Worm (Caenorhabditis elegans): ENCODE data around the gene abt-1.
A peak's percentile ranks its signal among the peaks of the same experiment; 100 is the strongest.

abt-1 gene

DNA sequence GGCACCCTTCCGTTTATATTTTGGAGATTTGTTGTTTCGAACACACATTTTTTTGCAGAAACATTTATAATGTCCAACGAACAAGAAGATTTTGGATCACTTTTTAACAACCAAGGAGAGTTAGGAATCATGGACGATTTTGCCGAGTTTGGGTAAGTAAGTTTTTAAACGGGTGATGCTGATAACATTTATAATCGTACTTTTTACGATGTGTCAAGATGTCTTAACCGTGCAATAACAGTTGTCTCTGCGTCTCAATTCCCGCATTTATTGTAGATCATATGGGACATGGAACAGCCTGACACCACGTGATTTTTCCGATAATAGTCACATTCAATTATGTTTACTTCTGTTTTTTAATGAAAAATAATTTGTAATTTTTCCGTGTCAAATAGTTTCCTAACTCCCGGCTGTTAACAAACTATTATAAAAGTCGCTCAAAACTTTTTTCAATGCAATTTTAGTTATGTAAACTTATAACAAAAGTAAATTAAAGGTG is 35.9 kb upstream of the abt-1 start, which contains the start of gene daf-14 (continued):
- peak; percentile 19 for TF ChIP-seq blmp-1 (tag; optimal IDR thresholded peaks at IDR 0.05)
- TF ChIP-seq sptf-1 (tag; optimal IDR thresholded peaks at IDR 0.05): no peak
- peak; percentile 50 for TF ChIP-seq nhr-90 (tag; optimal IDR thresholded peaks at IDR 0.05; ENCODE audit: poor library complexity)
- TF ChIP-seq aha-1 (tag; optimal IDR thresholded peaks at IDR 0.05): no peak
- no peak for TF ChIP-seq egl-13 (tag; optimal IDR thresholded peaks at IDR 0.05)
- no peak for TF ChIP-seq fkh-10 (GFP tag; optimal IDR thresholded peaks at IDR 0.05)
- no peak for TF ChIP-seq unc-130 (tag; optimal IDR thresholded peaks at IDR 0.05)
- no peak for TF ChIP-seq unc-62 (GFP tag; optimal IDR thresholded peaks at IDR 0.05)
- TF ChIP-seq C34B4.2 (tag; optimal IDR thresholded peaks at IDR 0.05): no peak
- TF ChIP-seq lin-13 (GFP tag; optimal IDR thresholded peaks at IDR 0.05): no peak
- TF ChIP-seq sup-37 (GFP tag; optimal IDR thresholded peaks at IDR 0.05): no peak
- TF ChIP-seq lin-35 (GFP tag; optimal IDR thresholded peaks at IDR 0.05): peak; percentile 30 to 84
- TF ChIP-seq nhr-11 (tag; optimal IDR thresholded peaks at IDR 0.05): no peak

DNA sequence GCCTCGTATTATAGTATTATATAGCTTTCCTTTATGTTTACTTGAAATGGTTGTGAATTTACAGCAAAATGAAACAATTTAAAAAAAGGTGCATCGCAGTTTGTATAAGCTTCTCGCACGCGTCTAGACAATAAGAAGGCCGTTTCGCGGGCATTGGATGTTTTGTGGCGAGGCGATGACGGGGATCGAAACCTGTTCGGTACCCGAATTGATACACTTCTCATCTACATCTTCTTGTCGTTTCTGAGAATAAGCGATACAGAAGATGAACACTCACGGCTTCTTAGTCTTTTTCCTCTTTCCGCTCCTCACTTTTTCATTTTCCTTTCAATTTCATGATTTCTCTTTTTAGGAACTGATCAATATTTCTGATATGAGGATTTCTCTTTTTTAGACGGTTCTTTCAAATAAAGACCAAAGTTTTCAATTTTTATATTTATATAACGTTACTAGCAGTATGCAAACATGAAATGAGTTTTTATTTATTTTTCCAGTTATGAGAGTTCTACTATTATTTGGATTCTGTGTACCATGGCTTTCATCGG is 31.0 kb upstream of the abt-1 start, which contains the start of gene F01G10.10:
Gene F01G10.10, plus strand, starts transcription at position 495 of the 545 bp plus-strand sequence.
- peak in 1 of 2 experiments; percentile 25 for TF ChIP-seq lin-35 (GFP tag; optimal IDR thresholded peaks at IDR 0.05)
- TF ChIP-seq lin-39 (tag; optimal IDR thresholded peaks at IDR 0.05): no peak
- no peak for TF ChIP-seq mab-9 (GFP tag; IDR thresholded peaks at IDR 0.05)
- TF ChIP-seq nhr-90 (tag; optimal IDR thresholded peaks at IDR 0.05; ENCODE audit: poor library complexity): peak; percentile 37
- peak; percentile 39 for TF ChIP-seq elt-2 (tag; optimal IDR thresholded peaks at IDR 0.05)
- peak; percentile 89 for TF ChIP-seq blmp-1 (tag; optimal IDR thresholded peaks at IDR 0.05)
- TF ChIP-seq pag-3 (tag; optimal IDR thresholded peaks at IDR 0.05; ENCODE audit: borderline replicate concordance, insufficient read depth): no peak
- TF ChIP-seq aly-2 (tag; optimal IDR thresholded peaks at IDR 0.05): peak; percentile 54

DNA sequence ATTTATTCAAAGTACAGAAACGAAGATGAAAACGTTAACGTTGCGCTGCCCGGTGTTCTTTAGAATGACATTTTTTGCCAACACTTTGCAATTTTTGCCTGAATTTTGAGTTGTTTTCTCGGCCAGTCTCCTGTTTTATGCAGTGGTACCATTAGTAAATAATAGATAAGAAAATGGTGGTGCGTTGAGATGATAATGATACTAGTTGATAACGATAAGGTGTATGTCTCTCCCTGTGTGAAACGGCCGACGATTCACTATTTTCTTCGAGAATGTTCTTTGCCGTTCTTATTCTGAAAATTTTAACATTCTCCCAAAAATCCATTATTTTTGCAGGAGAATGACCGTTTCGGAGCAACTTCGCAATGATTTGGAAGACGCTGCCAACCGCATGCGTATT is 28.6 kb upstream of the abt-1 start, which contains the start of gene tkt-1:
Gene tkt-1, plus strand, starts transcription at position 337 of the 400 bp plus-strand sequence.
- TF ChIP-seq pqm-1 (tag; optimal IDR thresholded peaks at IDR 0.05): peak; percentile 48
- peak; percentile 67 for TF ChIP-seq elt-2 (tag; optimal IDR thresholded peaks at IDR 0.05)
- peak in 5 of 6 experiments; percentile 56 to 81 (median 68) for TF ChIP-seq elt-3 (tag; optimal IDR thresholded peaks at IDR 0.05)
- TF ChIP-seq nhr-71 (tag; optimal IDR thresholded peaks at IDR 0.05): peak; percentile 4
- TF ChIP-seq dpl-1 (GFP tag; optimal IDR thresholded peaks at IDR 0.05): peak in 1 of 3 experiments; percentile 17
- TF ChIP-seq lin-39 (tag; optimal IDR thresholded peaks at IDR 0.05): no peak
- no peak for TF ChIP-seq nhr-85 (tag)
- peak; percentile 15 for TF ChIP-seq unc-130 (tag; optimal IDR thresholded peaks at IDR 0.05)
- peak in 1 of 2 experiments; percentile 28 for TF ChIP-seq lin-35 (GFP tag; optimal IDR thresholded peaks at IDR 0.05)
- TF ChIP-seq snu-23 (GFP tag; optimal IDR thresholded peaks at IDR 0.05): peak; percentile 10

DNA sequence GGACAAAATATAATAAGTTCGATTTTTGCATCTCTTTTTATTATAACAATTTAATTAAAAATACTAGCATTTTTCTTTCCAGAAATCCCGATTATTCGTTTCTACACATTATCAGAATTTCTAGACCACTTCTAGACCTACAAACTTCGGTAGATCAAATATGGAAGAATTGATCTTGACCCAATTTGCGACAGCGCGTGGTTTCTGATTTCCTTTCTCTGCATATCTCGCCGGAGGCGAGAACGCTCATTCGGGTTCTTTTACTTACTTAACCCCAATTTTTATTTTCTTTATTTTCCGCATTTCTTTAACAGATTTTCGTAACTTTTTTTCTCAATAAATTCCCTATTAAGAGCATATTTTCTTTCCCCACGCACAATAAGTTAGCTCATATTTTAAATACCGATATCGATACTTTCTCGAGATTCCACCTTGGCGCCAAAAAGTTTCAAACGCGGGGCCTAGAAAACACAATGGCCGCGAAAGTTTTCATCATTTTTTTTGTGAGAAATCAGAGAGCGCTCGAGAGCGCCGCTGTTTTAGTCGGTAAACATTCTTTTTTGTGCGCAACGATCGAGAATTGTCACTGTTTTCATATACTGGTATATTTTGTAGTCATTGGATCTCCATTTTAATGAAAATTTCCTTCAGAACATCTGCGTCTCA is 27.9 kb upstream of the abt-1 start:
- TF ChIP-seq egl-27 (tag; optimal IDR thresholded peaks at IDR 0.05): no peak
- TF ChIP-seq nhr-84 (tag; optimal IDR thresholded peaks at IDR 0.05): no peak
- no peak for TF ChIP-seq lin-15B (tag; optimal IDR thresholded peaks at IDR 0.05)
- peak; percentile 41 for TF ChIP-seq unc-130 (tag; optimal IDR thresholded peaks at IDR 0.05)
- TF ChIP-seq nhr-77 (tag; optimal IDR thresholded peaks at IDR 0.05): peak; percentile 11
- TF ChIP-seq ceh-63 (GFP tag; optimal IDR thresholded peaks at IDR 0.05): no peak
- TF ChIP-seq lin-14 (GFP tag; optimal IDR thresholded peaks at IDR 0.05): peak; percentile 52
- no peak for TF ChIP-seq lin-39 (tag; optimal IDR thresholded peaks at IDR 0.05)
- peak; percentile 83 to 92 for TF ChIP-seq efl-1 (optimal IDR thresholded peaks at IDR 0.05)
- TF ChIP-seq efl-1 (GFP tag; optimal IDR thresholded peaks at IDR 0.05 in 1 of 2): peak; percentile 86 to 98
- TF ChIP-seq ceh-90 (tag; optimal IDR thresholded peaks at IDR 0.05): peak; percentile 61
- TF ChIP-seq nhr-20 (tag; optimal IDR thresholded peaks at IDR 0.05): peak; percentile 57
- TF ChIP-seq nhr-11 (tag; optimal IDR thresholded peaks at IDR 0.05): no peak
- TF ChIP-seq nhr-19 (GFP tag; conservative IDR thresholded peaks at IDR 0.05): 0 out of 2 replicates have a peak, but pooled peaks have one; percentile 14
- TF ChIP-seq hlh-17 (GFP tag; optimal IDR thresholded peaks at IDR 0.05; ENCODE audit: borderline replicate concordance): no peak
- TF ChIP-seq rnt-1 (tag; optimal IDR thresholded peaks at IDR 0.05): peak; percentile 61
- no peak for TF ChIP-seq nhr-90 (tag; optimal IDR thresholded peaks at IDR 0.05; ENCODE audit: poor library complexity)
- TF ChIP-seq mdl-1 (tag; optimal IDR thresholded peaks at IDR 0.05): no peak
- peak; percentile 49 for TF ChIP-seq tbx-2 (tag; optimal IDR thresholded peaks at IDR 0.05)
- TF ChIP-seq lin-13 (GFP tag; optimal IDR thresholded peaks at IDR 0.05): peak; percentile 4
- no peak for TF ChIP-seq aly-2 (tag; optimal IDR thresholded peaks at IDR 0.05)
- no peak for TF ChIP-seq unc-30 (tag; optimal IDR thresholded peaks at IDR 0.05)
- no peak for TF ChIP-seq sox-4 (tag; optimal IDR thresholded peaks at IDR 0.05)
- peak; percentile 44 for TF ChIP-seq nhr-71 (tag; optimal IDR thresholded peaks at IDR 0.05)
- TF ChIP-seq lin-35 (GFP tag; optimal IDR thresholded peaks at IDR 0.05): peak; percentile 81 to 91
- peak in 1 of 6 experiments; percentile 7 for TF ChIP-seq elt-3 (tag; optimal IDR thresholded peaks at IDR 0.05)
- TF ChIP-seq C34B4.2 (tag; optimal IDR thresholded peaks at IDR 0.05): no peak
